Worm (Caenorhabditis elegans) whole organism, early embryonic: Measurements from ENCODE around the gene arid-1.

Experiments
- ama-1 ChIP-seq: fragments of 150-350 bp; optimal IDR thresholded peaks from 2 replicates; lab custom pipeline; 2014
- flt-1 ChIP-seq: fragments of 200-800 bp; sonication (Bioruptor generic); IDR thresholded peaks from 2 replicates; pipeline ENCODE4 v1.3.6; 2022; ENCODE audit warnings: missing genetic modification characterization, missing compliant biosample characterization

- no peak for TF ChIP-seq flt-1 (GFP tag; lab: Robert Waterston, UW)
- TF ChIP-seq ama-1 = no peak
These were observed 30.8 kb upstream of the arid-1 start for ce11 chrV:155215-155614.
